Fruit fly (Drosophila melanogaster): ENCODE measurements around the gene CG15387.
A peak's percentile ranks its signal among the peaks of the same experiment; 100 is the strongest.

Gene CG15387

DNA sequence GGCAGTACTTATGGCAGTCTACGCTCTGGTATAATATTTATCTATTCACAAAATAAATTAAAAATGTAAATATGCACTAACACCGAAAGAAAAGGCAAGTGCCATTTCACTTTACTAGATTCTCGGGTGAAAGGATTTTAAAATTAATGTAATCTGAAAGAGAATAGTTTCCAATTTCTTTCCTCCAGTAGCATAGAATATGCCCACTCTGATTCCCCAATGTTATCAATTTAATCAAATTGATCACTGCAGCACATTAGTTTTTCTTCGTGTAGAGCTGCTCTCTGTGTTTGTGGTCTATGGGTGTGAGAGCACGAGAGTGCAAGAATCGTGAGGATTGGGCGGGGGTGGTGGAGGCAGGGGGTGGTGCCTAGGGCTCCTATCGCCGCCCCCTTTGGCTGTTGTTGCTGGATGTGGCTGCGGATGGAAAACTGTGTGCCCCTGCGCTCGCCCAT lies 25.0 kb downstream of the CG15387 start (continued):
- TF ChIP-seq CG9932 (GFP tag; IDR thresholded peaks at IDR 0.05): no peak
- TF ChIP-seq her (GFP tag; optimal IDR thresholded peaks at IDR 0.05): no peak
- TF ChIP-seq CG43689 (GFP tag; IDR thresholded peaks at IDR 0.05): no peak
- TF ChIP-seq CG2678 (tag; optimal IDR thresholded peaks at IDR 0.05): peak; percentile 88
- no peak for TF ChIP-seq CG7963 (GFP tag; IDR thresholded peaks at IDR 0.05; ENCODE audit: partially characterized antibody)
- peak; percentile 76 for TF ChIP-seq CG8290 (GFP tag; optimal IDR thresholded peaks at IDR 0.05)
- TF ChIP-seq CG8290 (tag; optimal IDR thresholded peaks at IDR 0.05): peak; percentile 20 to 80
- TF ChIP-seq eyg (GFP tag; optimal IDR thresholded peaks at IDR 0.05): peak; percentile 31
- TF ChIP-seq CG17186 (GFP tag; optimal IDR thresholded peaks at IDR 0.05): peak; percentile 71
- TF ChIP-seq CG2120 (GFP tag; optimal IDR thresholded peaks at IDR 0.05): no peak
- no peak for TF ChIP-seq amos (GFP tag; IDR thresholded peaks at IDR 0.05; ENCODE audit: partially characterized antibody)
- peak; percentile 85 for TF ChIP-seq Hsf (GFP tag; optimal IDR thresholded peaks at IDR 0.05)
- TF ChIP-seq CG10274 (GFP tag; optimal IDR thresholded peaks at IDR 0.05): peak; percentile 46
- TF ChIP-seq ro (GFP tag; IDR thresholded peaks at IDR 0.05): no peak
- TF ChIP-seq CG4707 (GFP tag; optimal IDR thresholded peaks at IDR 0.05): peak; percentile 78
- peak; percentile 90 for TF ChIP-seq phol (tag; optimal IDR thresholded peaks at IDR 0.05)
- peak; percentile 83 for TF ChIP-seq CG15696 (tag; optimal IDR thresholded peaks at IDR 0.05)
- peak; percentile 69 for TF ChIP-seq ind (GFP tag; optimal IDR thresholded peaks at IDR 0.05)
- no peak for TF ChIP-seq seq (GFP tag; IDR thresholded peaks at IDR 0.05)
- TF ChIP-seq CG34224 (GFP tag; IDR thresholded peaks at IDR 0.05; ENCODE audit: partially characterized antibody): no peak
- TF ChIP-seq Nf-YB (GFP tag; optimal IDR thresholded peaks at IDR 0.05): peak; percentile 66
- peak; percentile 74 for TF ChIP-seq sisA (GFP tag; IDR thresholded peaks at IDR 0.05)
- no peak for TF ChIP-seq stc (GFP tag; IDR thresholded peaks at IDR 0.05)
- peak; percentile 53 for TF ChIP-seq disco-r (GFP tag; optimal IDR thresholded peaks at IDR 0.05)
- peak; percentile 18 for TF ChIP-seq Myb (GFP tag; optimal IDR thresholded peaks at IDR 0.05)
- peak; percentile 88 to 95 for TF ChIP-seq bsh (GFP tag; optimal IDR thresholded peaks at IDR 0.05)
- peak; percentile 91 for TF ChIP-seq CG17829 (tag; optimal IDR thresholded peaks at IDR 0.05)
- TF ChIP-seq dati (GFP tag; IDR thresholded peaks at IDR 0.05): 0 out of 2 replicates have a peak, but pooled peaks have one; percentile 7
- no peak for TF ChIP-seq hbn (GFP tag; IDR thresholded peaks at IDR 0.05; ENCODE audit: partially characterized antibody)
- peak; percentile 63 for TF ChIP-seq bab2 (GFP tag; optimal IDR thresholded peaks at IDR 0.05)
- TF ChIP-seq prd (optimal IDR thresholded peaks at IDR 0.05): no peak
- TF ChIP-seq prd (GFP tag; IDR thresholded peaks at IDR 0.05): peak; percentile 80
- TF ChIP-seq nerfin-2 (GFP tag; IDR thresholded peaks at IDR 0.05; ENCODE audit: partially characterized antibody): no peak
- TF ChIP-seq corto (GFP tag; optimal IDR thresholded peaks at IDR 0.05): peak; percentile 42
- TF ChIP-seq Meics (GFP tag; optimal IDR thresholded peaks at IDR 0.05): peak; percentile 32
- peak; percentile 54 for TF ChIP-seq Antp (GFP tag; optimal IDR thresholded peaks at IDR 0.05)
- no peak for TF ChIP-seq cad (GFP tag; optimal IDR thresholded peaks at IDR 0.05)
- peak; percentile 0 for TF ChIP-seq MESR4 (GFP tag; optimal IDR thresholded peaks at IDR 0.05)
- TF ChIP-seq gcm2 (GFP tag; optimal IDR thresholded peaks at IDR 0.05): peak; percentile 2
- TF ChIP-seq slou (GFP tag; optimal IDR thresholded peaks at IDR 0.05): peak; percentile 53
- no peak for TF ChIP-seq CG2199 (GFP tag; IDR thresholded peaks at IDR 0.05)
- no peak for TF ChIP-seq Fer2 (tag; optimal IDR thresholded peaks at IDR 0.05)
- TF ChIP-seq CG18011 (GFP tag; optimal IDR thresholded peaks at IDR 0.05): no peak
- TF ChIP-seq Ptx1 (GFP tag; IDR thresholded peaks at IDR 0.05): peak; percentile 76
- no peak for TF ChIP-seq sna (GFP tag; IDR thresholded peaks at IDR 0.05; ENCODE audit: partially characterized antibody)
- no peak for TF ChIP-seq Sin3A (optimal IDR thresholded peaks at IDR 0.05)
- no peak for TF ChIP-seq Poxn (GFP tag; IDR thresholded peaks at IDR 0.05)
- no peak for TF ChIP-seq sens-2 (GFP tag; IDR thresholded peaks at IDR 0.05)
- peak; percentile 87 for TF ChIP-seq unpg (GFP tag; optimal IDR thresholded peaks at IDR 0.05)
- TF ChIP-seq CG15479 (GFP tag; optimal IDR thresholded peaks at IDR 0.05): no peak
- TF ChIP-seq dysf (GFP tag; IDR thresholded peaks at IDR 0.05): peak; percentile 58; the same call in 1 of the 3 replicates
- peak; percentile 74 for TF ChIP-seq tin (GFP tag; optimal IDR thresholded peaks at IDR 0.05)

All from whole organism, embryonic.